Fruit fly (Drosophila melanogaster) whole organism, embryonic: ENCODE data around the gene Sld5.
A peak's percentile ranks its signal among the peaks of the same experiment; 100 is the strongest.

ENCODE experiments used
- Ada2b ChIP-seq: fragments of 200-800 bp; sonication (Bioruptor generic); IDR thresholded peaks from 2 replicates; pipeline ENCODE4 v1.3.6; 2022; ENCODE audit warnings: missing biosample characterization, missing genetic modification characterization
- CG1024 ChIP-seq: fragments of 200-800 bp; sonication (Bioruptor generic); IDR thresholded peaks from 2 replicates; pipeline ENCODE4 v1.3.6; 2022; ENCODE audit warnings: missing biosample characterization, missing genetic modification characterization
- CG10274 ChIP-seq: fragments of 200-800 bp; sonication (Bioruptor generic); optimal IDR thresholded peaks from 3 replicates; lab custom pipeline; 2017; ENCODE audit warnings: missing biosample characterization, mild to moderate bottlenecking, missing genetic modification characterization
- CG1233 ChIP-seq: fragments of 200-800 bp; sonication (Bioruptor generic); optimal IDR thresholded peaks from 4 replicates; lab custom pipeline; 2018; ENCODE audit warnings: missing biosample characterization, mild to moderate bottlenecking, missing genetic modification characterization
- CG12659 ChIP-seq: fragments of 200-800 bp; sonication (Bioruptor generic); optimal IDR thresholded peaks from 3 replicates; lab custom pipeline; 2017; ENCODE audit warnings: mild to moderate bottlenecking, missing biosample characterization, missing genetic modification reagents, missing genetic modification characterization
- CG12942 ChIP-seq: fragments of 200-800 bp; sonication (Bioruptor generic); optimal IDR thresholded peaks from 3 replicates; lab custom pipeline; 2016; ENCODE audit warnings: missing biosample characterization, missing genetic modification characterization
- CG13424 ChIP-seq: fragments of 200-800 bp; sonication (Bioruptor generic); optimal IDR thresholded peaks from 2 replicates; lab custom pipeline; 2019; ENCODE audit warnings: missing biosample characterization, mild to moderate bottlenecking, missing genetic modification characterization, moderate library complexity
- CG14441 ChIP-seq: fragments of 200-800 bp; sonication (Bioruptor generic); IDR thresholded peaks from 2 replicates; pipeline ENCODE4 v1.3.6; 2022; ENCODE audit warnings: missing biosample characterization, missing genetic modification characterization
- CG14965 ChIP-seq: fragments of 200-800 bp; sonication (Bioruptor generic); optimal IDR thresholded peaks from 2 replicates; lab custom pipeline; 2016; ENCODE audit warnings: missing biosample characterization, missing genetic modification characterization, borderline replicate concordance
- CG16815 ChIP-seq: fragments of 200-800 bp; sonication (Bioruptor generic); optimal IDR thresholded peaks from 3 replicates; lab custom pipeline; 2017; ENCODE audit warnings: missing biosample characterization, mild to moderate bottlenecking, missing genetic modification characterization
- CG17359 ChIP-seq: fragments of 200-800 bp; sonication (Bioruptor generic); optimal IDR thresholded peaks from 3 replicates; lab custom pipeline; 2018; ENCODE audit warnings: missing biosample characterization, mild to moderate bottlenecking, missing genetic modification characterization, moderate library complexity
- CG18599 ChIP-seq: fragments of 200-800 bp; sonication (Bioruptor generic); optimal IDR thresholded peaks from 3 replicates; lab custom pipeline; 2017; ENCODE audit warnings: missing biosample characterization, missing genetic modification characterization, mild to moderate bottlenecking, moderate library complexity, missing genetic modification reagents
- CG30431 ChIP-seq: fragments of 200-800 bp; sonication (Bioruptor generic); optimal IDR thresholded peaks from 2 replicates; lab custom pipeline; 2017; ENCODE audit warnings: missing biosample characterization, missing genetic modification characterization
- CG32532 ChIP-seq: fragments of 200-800 bp; sonication (Bioruptor generic); IDR thresholded peaks from 2 replicates; pipeline ENCODE4 v1.3.6; 2022; ENCODE audit warnings: missing biosample characterization, missing genetic modification characterization
- CG4282 ChIP-seq: fragments of 200-800 bp; sonication (Bioruptor generic); optimal IDR thresholded peaks from 2 replicates; lab custom pipeline; 2016; ENCODE audit warnings: missing biosample characterization, missing genetic modification characterization
- CG4730 ChIP-seq: fragments of 200-800 bp; sonication (Bioruptor generic); IDR thresholded peaks from 2 replicates; pipeline ENCODE4 v1.3.6; 2022; ENCODE audit warnings: missing biosample characterization, missing genetic modification characterization
- CG7372 ChIP-seq: fragments of 200-800 bp; sonication (Bioruptor generic); IDR thresholded peaks from 2 replicates; pipeline ENCODE4 v1.3.6; 2022; ENCODE audit warnings: missing biosample characterization, missing genetic modification characterization
- CG7987 ChIP-seq: fragments of 200-800 bp; sonication (Bioruptor generic); optimal IDR thresholded peaks from 2 replicates; lab custom pipeline; 2018; ENCODE audit warnings: missing biosample characterization, mild to moderate bottlenecking, missing genetic modification characterization, moderate library complexity
- CG8281 ChIP-seq: fragments of 200-800 bp; sonication (Bioruptor generic); optimal IDR thresholded peaks from 2 replicates; lab custom pipeline; 2018; ENCODE audit warnings: missing biosample characterization, mild to moderate bottlenecking, missing genetic modification characterization, moderate library complexity
- CG8944 ChIP-seq: fragments of 200-800 bp; sonication (Bioruptor generic); optimal IDR thresholded peaks from 3 replicates; lab custom pipeline; 2016; ENCODE audit warnings: missing biosample characterization, missing genetic modification characterization
- HLH54F ChIP-seq: fragments of 200-800 bp; sonication (Bioruptor generic); optimal IDR thresholded peaks from 3 replicates; lab custom pipeline; 2016; ENCODE audit warnings: missing biosample characterization, missing genetic modification characterization
- Neu2 ChIP-seq: fragments of 200-800 bp; sonication (Bioruptor generic); optimal IDR thresholded peaks from 3 replicates; lab custom pipeline; 2016; ENCODE audit warnings: missing biosample characterization, missing genetic modification characterization, borderline replicate concordance
- Nf-YB ChIP-seq: fragments of 200-800 bp; sonication (Bioruptor generic); optimal IDR thresholded peaks from 3 replicates; lab custom pipeline; 2019; ENCODE audit warnings: missing biosample characterization, mild to moderate bottlenecking, missing genetic modification characterization, moderate library complexity
- Ptx1 ChIP-seq: fragments of 200-800 bp; sonication (Bioruptor generic); IDR thresholded peaks from 2 replicates; pipeline ENCODE4 v1.3.6; 2022; ENCODE audit warnings: missing biosample characterization, missing genetic modification characterization
- Rfx ChIP-seq: fragments of 200-800 bp; sonication (Bioruptor generic); IDR thresholded peaks from 2 replicates; pipeline ENCODE4 v1.3.6; 2022; ENCODE audit warnings: missing biosample characterization, missing genetic modification characterization
- Rx ChIP-seq: fragments of 200-800 bp; sonication (Bioruptor generic); IDR thresholded peaks from 2 replicates; pipeline ENCODE4 v1.3.6; 2022; ENCODE audit warnings: missing biosample characterization, missing genetic modification characterization
- Sin3A ChIP-seq: fragments of >200 bp; optimal IDR thresholded peaks from 2 replicates; lab custom pipeline; 2018
- Ssrp ChIP-seq: fragments of 200-800 bp; sonication (Bioruptor generic); optimal IDR thresholded peaks from 2 replicates; lab custom pipeline; 2018; ENCODE audit warnings: missing biosample characterization, mild to moderate bottlenecking, missing genetic modification characterization, moderate library complexity
- Xbp1 ChIP-seq: fragments of 200-800 bp; sonication (Bioruptor generic); optimal IDR thresholded peaks from 3 replicates; lab custom pipeline; 2016; ENCODE audit warnings: missing biosample characterization, mild to moderate bottlenecking, missing genetic modification characterization
- bab2 ChIP-seq: fragments of 200-800 bp; sonication (Bioruptor generic); optimal IDR thresholded peaks from 2 replicates; lab custom pipeline; 2016; ENCODE audit warnings: missing biosample characterization, missing genetic modification characterization
- bcd ChIP-seq: fragments of 200-800 bp; sonication (Bioruptor generic); optimal IDR thresholded peaks from 2 replicates; lab custom pipeline; 2017; ENCODE audit warnings: missing biosample characterization, mild to moderate bottlenecking, missing genetic modification characterization
- bigmax ChIP-seq: fragments of 200-800 bp; sonication (Bioruptor generic); optimal IDR thresholded peaks from 2 replicates; lab custom pipeline; 2018; ENCODE audit warnings: missing biosample characterization, mild to moderate bottlenecking, missing genetic modification characterization
- corto ChIP-seq: fragments of 200-800 bp; sonication (Bioruptor generic); optimal IDR thresholded peaks from 2 replicates; lab custom pipeline; 2016; ENCODE audit warnings: missing biosample characterization, mild to moderate bottlenecking, missing genetic modification characterization, moderate library complexity
- crc ChIP-seq: fragments of 200-800 bp; sonication (Bioruptor generic); optimal IDR thresholded peaks from 2 replicates; lab custom pipeline; 2016; ENCODE audit warnings: missing biosample characterization, missing genetic modification characterization
- croc ChIP-seq: fragments of 200-800 bp; sonication (Bioruptor generic); conservative IDR thresholded peaks from 3 replicates; pipeline ENCODE4 v1.3.6; 2022; ENCODE audit warnings: missing biosample characterization, missing genetic modification characterization
- dati ChIP-seq: fragments of 200-800 bp; sonication (Bioruptor generic); IDR thresholded peaks from 2 replicates; pipeline ENCODE4 v1.3.6; 2022; ENCODE audit warnings: missing biosample characterization, missing genetic modification characterization
- disco-r ChIP-seq: fragments of 200-800 bp; sonication (Bioruptor generic); optimal IDR thresholded peaks from 2 replicates; lab custom pipeline; 2016; ENCODE audit warnings: missing biosample characterization, missing genetic modification characterization
- eve ChIP-seq, 2 experiments: fragments of >200 bp; optimal IDR thresholded peaks; 2 replicates each; lab custom pipeline; 2017; ENCODE audit warnings: missing biosample characterization in 2 of 2, missing genetic modification characterization in 2 of 2
- ftz-f1 ChIP-seq: fragments of 200-800 bp; sonication (Bioruptor generic); optimal IDR thresholded peaks from 2 replicates; lab custom pipeline; 2016; ENCODE audit warnings: missing biosample characterization, missing genetic modification characterization
- grn ChIP-seq: fragments of 200-800 bp; sonication (Bioruptor generic); optimal IDR thresholded peaks from 3 replicates; lab custom pipeline; 2017; ENCODE audit warnings: missing biosample characterization, missing genetic modification characterization
- hkb ChIP-seq, 2 experiments: fragments of 200-800 bp in 1 of 2; fragments of >200 bp in 1 of 2; sonication (Bioruptor generic) in 1 of 2; IDR thresholded peaks in 1 of 2; optimal IDR thresholded peaks in 1 of 2; 2 replicates each; pipeline versions ENCODE4 v1.3.6 to Lab custom; 2017 to 2022; ENCODE audit warnings: missing biosample characterization in 1 of 2, missing genetic modification characterization in 1 of 2
- ken ChIP-seq: fragments of 200-800 bp; sonication (Bioruptor generic); IDR thresholded peaks from 3 replicates; pipeline ENCODE4 v1.3.6; 2022; ENCODE audit warnings: missing biosample characterization, missing genetic modification characterization
- lilli ChIP-seq: fragments of 200-800 bp; sonication (Bioruptor generic); optimal IDR thresholded peaks from 3 replicates; lab custom pipeline; 2016; ENCODE audit warnings: missing biosample characterization, missing genetic modification characterization
- maf-S ChIP-seq: fragments of 200-800 bp; sonication (Bioruptor generic); optimal IDR thresholded peaks from 2 replicates; lab custom pipeline; 2016; ENCODE audit warnings: missing biosample characterization, missing genetic modification characterization
- org-1 ChIP-seq: fragments of 200-800 bp; sonication (Bioruptor generic); optimal IDR thresholded peaks from 2 replicates; lab custom pipeline; 2017; ENCODE audit warnings: missing biosample characterization, missing genetic modification characterization
- pzg ChIP-seq: fragments of 200-800 bp; sonication (Bioruptor generic); optimal IDR thresholded peaks from 3 replicates; lab custom pipeline; 2018; ENCODE audit warnings: missing biosample characterization, mild to moderate bottlenecking, missing genetic modification characterization, moderate library complexity
- salm ChIP-seq: fragments of 200-800 bp; sonication (Bioruptor generic); optimal IDR thresholded peaks from 2 replicates; lab custom pipeline; 2018; ENCODE audit warnings: missing biosample characterization, mild to moderate bottlenecking, missing genetic modification characterization
- sr ChIP-seq: fragments of 200-800 bp; sonication (Bioruptor generic); IDR thresholded peaks from 3 replicates; pipeline ENCODE4 v1.3.6; 2022; ENCODE audit warnings: missing biosample characterization, missing genetic modification characterization
- tna ChIP-seq: fragments of 200-800 bp; sonication (Bioruptor generic); IDR thresholded peaks from 2 replicates; pipeline ENCODE4 v1.3.6; 2022; ENCODE audit warnings: missing biosample characterization, missing genetic modification characterization; ENCODE audit not compliant: partially characterized antibody

Sld5 gene

DNA sequence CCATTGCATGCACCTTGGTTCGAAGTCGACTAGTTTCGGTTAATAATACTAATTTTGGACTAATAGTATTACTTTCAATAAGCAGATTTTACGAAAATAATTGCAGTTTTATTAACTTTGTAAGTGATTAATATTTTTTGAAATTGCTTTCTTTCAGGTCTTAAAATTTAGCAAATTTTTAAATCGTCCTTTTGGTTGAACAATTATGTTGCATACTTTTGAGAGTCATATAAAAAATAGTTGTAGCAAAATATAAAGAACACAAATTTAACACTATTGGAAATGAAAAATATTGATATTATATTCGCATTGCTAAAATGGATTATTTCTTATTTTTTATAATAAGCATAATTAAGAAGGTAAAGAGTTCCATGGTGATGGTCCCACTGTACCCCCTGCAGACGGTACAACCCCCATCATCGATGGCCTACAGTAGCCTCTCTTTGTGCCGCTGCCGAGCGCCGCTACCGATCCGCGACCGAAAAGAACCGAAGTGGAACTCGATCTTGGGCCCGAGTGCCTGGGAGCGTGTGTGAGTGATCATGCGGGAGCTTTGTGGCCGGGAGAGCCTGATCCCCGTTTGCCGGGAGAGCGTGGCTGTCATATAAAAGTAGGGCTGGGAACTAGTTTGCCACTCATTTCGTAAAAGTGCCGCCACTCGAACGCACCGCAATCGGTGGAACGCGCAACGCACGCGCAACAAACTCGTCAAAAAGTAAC, 35.0 kb downstream of the Sld5 start (continued):
- TF ChIP-seq CG17359 (tag; lab: Kevin White, UChicago) (peak; percentile 90), ftz-f1 (GFP tag; lab: Kevin White, UChicago) (no peak), CG4730 (GFP tag; lab: Robert Waterston, UW) (peak; percentile 72), salm (tag; lab: Kevin White, UChicago) (peak; percentile 88), ken (peak; percentile 52; the same call in 1 of the 3 replicates), pzg (no peak), tna (GFP tag; lab: Robert Waterston, UW) (no peak), CG1233 (GFP tag; lab: Kevin White, UChicago) (peak; percentile 95), bab2 (peak; percentile 88), Sin3A (lab: Kevin White, UChicago) (no peak), lilli (GFP tag; lab: Kevin White, UChicago) (peak; percentile 90), Rx (GFP tag; lab: Robert Waterston, UW) (peak; percentile 37; the same call in 1 of the 2 replicates), maf-S (GFP tag; lab: Kevin White, UChicago) (peak; percentile 80), Xbp1 (GFP tag; lab: Kevin White, UChicago) (peak; percentile 95), eve (GFP tag; optimal IDR thresholded peaks at IDR 0.05; lab: Kevin White, UChicago) (no peak), disco-r (GFP tag; lab: Kevin White, UChicago) (peak; percentile 71), Rfx (GFP tag; lab: Robert Waterston, UW) (peak; percentile 84), CG14965 (GFP tag; lab: Kevin White, UChicago) (no peak), hkb (optimal IDR thresholded peaks at IDR 0.05; lab: Kevin White, UChicago) (no peak), hkb (GFP tag; IDR thresholded peaks at IDR 0.05; lab: Robert Waterston, UW) (peak; percentile 78), CG14441 (no peak), dati (GFP tag; lab: Robert Waterston, UW) (no peak), HLH54F (GFP tag; lab: Kevin White, UChicago) (peak; percentile 76), CG16815 (GFP tag; lab: Kevin White, UChicago) (peak; percentile 99), CG18599 (GFP tag; lab: Kevin White, UChicago) (peak; percentile 90), CG1024 (peak; percentile 38; the same call in 1 of the 2 replicates), CG13424 (tag; lab: Kevin White, UChicago) (peak; percentile 97), CG32532 (peak; percentile 82), CG4282 (GFP tag; lab: Kevin White, UChicago) (peak; percentile 30), croc (GFP tag; lab: Robert Waterston, UW) (peak; percentile 89), CG30431 (GFP tag; lab: Kevin White, UChicago) (peak; percentile 92), CG10274 (GFP tag; lab: Kevin White, UChicago) (peak; percentile 86), org-1 (GFP tag; lab: Kevin White, UChicago) (peak; percentile 95), Ada2b (GFP tag; lab: Robert Waterston, UW) (peak; percentile 85), CG7372 (GFP tag; lab: Robert Waterston, UW) (peak; percentile 84), CG7987 (peak; percentile 74), sr (GFP tag; lab: Robert Waterston, UW) (no peak), CG12942 (GFP tag; lab: Kevin White, UChicago) (peak; percentile 89), grn (GFP tag; lab: Kevin White, UChicago) (no peak), bcd (GFP tag; lab: Kevin White, UChicago) (peak; percentile 96), Nf-YB (GFP tag; lab: Kevin White, UChicago) (peak; percentile 85), Ssrp (tag; lab: Kevin White, UChicago) (peak; percentile 98), crc (GFP tag; lab: Kevin White, UChicago) (peak; percentile 84), CG8944 (GFP tag; lab: Kevin White, UChicago) (peak; percentile 74), CG8281 (tag; lab: Kevin White, UChicago) (peak; percentile 73), corto (no peak), Neu2 (GFP tag; lab: Kevin White, UChicago) (no peak), bigmax (GFP tag; lab: Kevin White, UChicago) (no peak), Ptx1 (GFP tag; lab: Robert Waterston, UW) (peak; percentile 90), CG12659 (GFP tag; lab: Kevin White, UChicago) (peak; percentile 97)
